ENCODE assay signal across 5 fruit fly cellular contexts in the genomic region with DNA sequence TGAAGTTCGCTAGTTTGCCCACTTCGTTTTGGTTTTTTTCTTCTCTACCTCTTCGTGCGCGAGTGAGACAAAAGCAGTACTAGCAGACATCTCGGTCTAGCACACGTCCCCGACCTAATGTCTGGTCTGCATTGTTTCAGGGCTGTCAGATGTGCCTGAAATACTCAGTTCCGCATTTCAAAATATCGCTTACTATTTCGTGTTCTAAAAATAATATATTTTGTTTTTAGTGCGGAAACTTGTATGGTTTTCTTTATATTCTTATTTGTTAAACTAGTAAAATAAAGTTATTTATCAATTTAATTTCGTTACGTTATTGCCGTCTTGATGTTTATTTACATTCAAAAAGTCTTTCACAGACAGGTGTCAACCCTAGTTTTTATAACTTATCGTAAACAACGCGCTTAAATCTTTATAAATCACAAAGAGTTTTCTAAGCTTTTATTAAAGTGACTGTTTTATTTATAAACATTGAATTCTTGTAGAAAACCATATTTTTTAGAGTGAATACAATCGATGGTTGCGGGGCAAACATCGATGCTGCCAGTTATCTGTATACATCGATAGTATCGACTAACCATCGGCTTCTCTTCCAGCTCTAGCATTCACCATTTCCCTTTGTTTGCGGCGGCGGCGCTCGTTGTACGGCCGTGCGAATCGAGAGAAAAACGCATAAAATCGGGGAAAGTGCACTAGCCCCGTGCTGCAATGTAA.
TF ChIP-seq lines count a peak whose summit lies in the region.

No protein-coding gene starts in this region.

TF ChIP-seq in whole organism, adult, 20 proteins besides CTCF, POLR2A, EP300 and RAD21 (continued from another document):
- TF ChIP-seq ovo (GFP tag; optimal IDR thresholded peaks at IDR 0.05; lab: Kevin White, UChicago), result peak; percentile 26
- no peak for TF ChIP-seq kay (GFP tag; lab: Kevin White, UChicago; ENCODE audit: borderline replicate concordance)
- TF ChIP-seq CG12768 (GFP tag; optimal IDR thresholded peaks at IDR 0.05; lab: Kevin White, UChicago), result peak; percentile 83
- TF ChIP-seq CG14711 (tag; optimal IDR thresholded peaks at IDR 0.05; lab: Kevin White, UChicago), result peak; percentile 95
- TF ChIP-seq Hr96 (GFP tag; optimal IDR thresholded peaks at IDR 0.05; lab: Kevin White, UChicago), result peak; percentile 73

TF ChIP-seq in whole organism, embryonic, 481 proteins besides CTCF, POLR2A, EP300 and RAD21 (continued from another document and continues in another):
- TF ChIP-seq CoRest (tag; optimal IDR thresholded peaks at IDR 0.05; lab: Kevin White, UChicago) (peak; percentile 88), Poxn (GFP tag; IDR thresholded peaks at IDR 0.05; lab: Robert Waterston, UW) (no peak), CG14014 (GFP tag; IDR thresholded peaks at IDR 0.05; lab: Robert Waterston, UW) (no peak), CG9932 (GFP tag; IDR thresholded peaks at IDR 0.05; lab: Robert Waterston, UW) (no peak), CG12391 (tag; optimal IDR thresholded peaks at IDR 0.05; lab: Kevin White, UChicago) (peak; percentile 86), CG30403 (GFP tag; optimal IDR thresholded peaks at IDR 0.05; lab: Kevin White, UChicago) (peak; percentile 78), CG8281 (tag; optimal IDR thresholded peaks at IDR 0.05; lab: Kevin White, UChicago) (peak; percentile 44), tx (GFP tag; optimal IDR thresholded peaks at IDR 0.05; lab: Kevin White, UChicago) (peak; percentile 28), CG6175 (GFP tag; IDR thresholded peaks at IDR 0.05; lab: Robert Waterston, UW) (no peak), fd64A (GFP tag; optimal IDR thresholded peaks at IDR 0.05; lab: Kevin White, UChicago) (no peak), Neu2 (GFP tag; optimal IDR thresholded peaks at IDR 0.05; lab: Kevin White, UChicago; ENCODE audit: borderline replicate concordance) (no peak), CG3281 (GFP tag; optimal IDR thresholded peaks at IDR 0.05; lab: Kevin White, UChicago) (peak; percentile 77), pan (optimal IDR thresholded peaks at IDR 0.05; lab: Kevin White, UChicago) (no peak), pan (GFP tag; optimal IDR thresholded peaks at IDR 0.05 in 1 of 2, IDR thresholded peaks at IDR 0.05 in 1 of 2) (no peak), eyg (GFP tag; optimal IDR thresholded peaks at IDR 0.05; lab: Kevin White, UChicago) (peak; percentile 31), CG8089 (GFP tag; optimal IDR thresholded peaks at IDR 0.05; lab: Kevin White, UChicago) (no peak), sima (GFP tag; optimal IDR thresholded peaks at IDR 0.05; lab: Kevin White, UChicago) (no peak), psq (GFP tag; optimal IDR thresholded peaks at IDR 0.05; lab: Kevin White, UChicago) (peak; percentile 3), nmo (GFP tag; optimal IDR thresholded peaks at IDR 0.05; lab: Kevin White, UChicago) (peak; percentile 75), dm (GFP tag; optimal IDR thresholded peaks at IDR 0.05; lab: Kevin White, UChicago) (peak; percentile 14), CG1792 (GFP tag; optimal IDR thresholded peaks at IDR 0.05; lab: Kevin White, UChicago) (peak; percentile 25), Dbx (GFP tag; IDR thresholded peaks at IDR 0.05; lab: Robert Waterston, UW) (no peak), mld (GFP tag; IDR thresholded peaks at IDR 0.05; lab: Robert Waterston, UW; ENCODE audit: partially characterized antibody) (no peak), Ets65A (GFP tag; lab: Kevin White, UChicago) (peak; percentile 97), Asciz (GFP tag; optimal IDR thresholded peaks at IDR 0.05; lab: Kevin White, UChicago) (peak; percentile 65), CG17802 (tag; optimal IDR thresholded peaks at IDR 0.05; lab: Kevin White, UChicago) (no peak), CG15696 (tag; optimal IDR thresholded peaks at IDR 0.05; lab: Kevin White, UChicago) (peak; percentile 77), Drgx (GFP tag; IDR thresholded peaks at IDR 0.05; lab: Robert Waterston, UW) (no peak), CG12071 (GFP tag; optimal IDR thresholded peaks at IDR 0.05; lab: Kevin White, UChicago) (no peak), Fer3 (tag; optimal IDR thresholded peaks at IDR 0.05; lab: Kevin White, UChicago) (peak; percentile 79)

TF ChIP-seq in whole organism, prepupa, 60 proteins besides CTCF, POLR2A, EP300 and RAD21 (continued from another document and continues in another):
- TF ChIP-seq dac (GFP tag; optimal IDR thresholded peaks at IDR 0.05; lab: Kevin White, UChicago) (no peak), CG11762 (GFP tag; optimal IDR thresholded peaks at IDR 0.05; lab: Kevin White, UChicago; ENCODE audit: insufficient read depth) (peak; percentile 41), CG1621 (tag; optimal IDR thresholded peaks at IDR 0.05; lab: Kevin White, UChicago) (peak; percentile 37), CG15336 (GFP tag; IDR thresholded peaks at IDR 0.05; lab: Robert Waterston, UW) (no peak), spab (GFP tag; optimal IDR thresholded peaks at IDR 0.05; lab: Kevin White, UChicago) (peak; percentile 8), CG34406 (GFP tag; optimal IDR thresholded peaks at IDR 0.05; lab: Kevin White, UChicago) (peak; percentile 77), Sox102F (GFP tag; optimal IDR thresholded peaks at IDR 0.05; lab: Kevin White, UChicago) (peak; percentile 83), CG10631 (GFP tag; optimal IDR thresholded peaks at IDR 0.05; lab: Kevin White, UChicago) (peak; percentile 82), CG6854 (GFP tag; optimal IDR thresholded peaks at IDR 0.05; lab: Kevin White, UChicago) (no peak), Lpt (GFP tag; optimal IDR thresholded peaks at IDR 0.05; lab: Kevin White, UChicago) (no peak), fd85E (GFP tag; optimal IDR thresholded peaks at IDR 0.05; lab: Kevin White, UChicago) (no peak), CG16779 (tag; optimal IDR thresholded peaks at IDR 0.05; lab: Kevin White, UChicago) (no peak), vri (GFP tag; optimal IDR thresholded peaks at IDR 0.05; lab: Kevin White, UChicago) (no peak), CG8119 (GFP tag; IDR thresholded peaks at IDR 0.05; lab: Robert Waterston, UW) (no peak), Hr39 (GFP tag; optimal IDR thresholded peaks at IDR 0.05; lab: Kevin White, UChicago) (peak; percentile 58), CG6808 (GFP tag; optimal IDR thresholded peaks at IDR 0.05; lab: Kevin White, UChicago) (peak; percentile 75), CG6792 (GFP tag; optimal IDR thresholded peaks at IDR 0.05; lab: Kevin White, UChicago) (peak; percentile 64), Sox14 (GFP tag; optimal IDR thresholded peaks at IDR 0.05; lab: Kevin White, UChicago) (peak; percentile 81), Blimp-1 (GFP tag; optimal IDR thresholded peaks at IDR 0.05; lab: Kevin White, UChicago) (peak; percentile 9), net (GFP tag; optimal IDR thresholded peaks at IDR 0.05; lab: Kevin White, UChicago) (peak; percentile 67), Sox15 (GFP tag; optimal IDR thresholded peaks at IDR 0.05; lab: Kevin White, UChicago) (peak; percentile 69), CG6276 (GFP tag; optimal IDR thresholded peaks at IDR 0.05; lab: Kevin White, UChicago) (peak; percentile 35), fd59A (GFP tag; optimal IDR thresholded peaks at IDR 0.05; lab: Kevin White, UChicago) (peak; percentile 62), fkh (GFP tag; optimal IDR thresholded peaks at IDR 0.05; lab: Kevin White, UChicago) (peak; percentile 55), cyc (GFP tag; optimal IDR thresholded peaks at IDR 0.05; lab: Kevin White, UChicago) (peak; percentile 50), CG11902 (GFP tag; optimal IDR thresholded peaks at IDR 0.05; lab: Kevin White, UChicago) (peak; percentile 61), Eip93F (GFP tag; optimal IDR thresholded peaks at IDR 0.05; lab: Kevin White, UChicago) (peak; percentile 26), Eip75B (GFP tag; optimal IDR thresholded peaks at IDR 0.05; lab: Kevin White, UChicago) (peak; percentile 55), CG8632 (GFP tag; optimal IDR thresholded peaks at IDR 0.05; lab: Kevin White, UChicago) (peak; percentile 74), CG4318 (GFP tag; optimal IDR thresholded peaks at IDR 0.05; lab: Kevin White, UChicago) (peak; percentile 61), CG3919 (GFP tag; optimal IDR thresholded peaks at IDR 0.05; lab: Kevin White, UChicago) (peak; percentile 32)

TF ChIP-seq in whole organism, pupa, 21 proteins besides CTCF, POLR2A, EP300 and RAD21 (continued from another document):
- TF ChIP-seq Pif1B (GFP tag; optimal IDR thresholded peaks at IDR 0.05; lab: Kevin White, UChicago) (peak; percentile 62), CG8159 (tag; optimal IDR thresholded peaks at IDR 0.05; lab: Kevin White, UChicago) (peak; percentile 82)

TF ChIP-seq in whole organism, wandering third instar larva, 38 proteins besides CTCF, POLR2A, EP300 and RAD21 (continued from another document):
- no peak for TF ChIP-seq N (GFP tag; optimal IDR thresholded peaks at IDR 0.05; lab: Kevin White, UChicago)
- TF ChIP-seq tai (GFP tag; optimal IDR thresholded peaks at IDR 0.05; lab: Kevin White, UChicago), result no peak
- TF ChIP-seq lola (GFP tag; optimal IDR thresholded peaks at IDR 0.05; lab: Kevin White, UChicago), result no peak
- peak; percentile 73 for TF ChIP-seq woc (GFP tag; optimal IDR thresholded peaks at IDR 0.05; lab: Kevin White, UChicago)
- peak; percentile 66 for TF ChIP-seq br (GFP tag; optimal IDR thresholded peaks at IDR 0.05; lab: Kevin White, UChicago)
- TF ChIP-seq Sp1 (GFP tag; optimal IDR thresholded peaks at IDR 0.05; lab: Kevin White, UChicago), result peak; percentile 80
- no peak for TF ChIP-seq Dfd (GFP tag; optimal IDR thresholded peaks at IDR 0.05; lab: Kevin White, UChicago)
- TF ChIP-seq fru (GFP tag; optimal IDR thresholded peaks at IDR 0.05; lab: Kevin White, UChicago), result peak; percentile 71
- TF ChIP-seq dl (GFP tag; optimal IDR thresholded peaks at IDR 0.05; lab: Kevin White, UChicago; ENCODE audit: insufficient read depth in 1 of 2, partially characterized antibody in 2 of 2), result no peak
- TF ChIP-seq Abd-B (GFP tag; optimal IDR thresholded peaks at IDR 0.05; lab: Kevin White, UChicago), result no peak
- peak; percentile 88 for TF ChIP-seq HLH106 (tag; optimal IDR thresholded peaks at IDR 0.05; lab: Kevin White, UChicago)
- TF ChIP-seq Vsx2 (GFP tag; optimal IDR thresholded peaks at IDR 0.05; lab: Kevin White, UChicago; ENCODE audit: partially characterized antibody), result no peak
- TF ChIP-seq foxo (GFP tag; optimal IDR thresholded peaks at IDR 0.05; lab: Kevin White, UChicago), result peak; percentile 6 to 78
- peak; percentile 59 for TF ChIP-seq Jra (GFP tag; optimal IDR thresholded peaks at IDR 0.05; lab: Kevin White, UChicago)
- TF ChIP-seq Hr83 (GFP tag; optimal IDR thresholded peaks at IDR 0.05; lab: Kevin White, UChicago; ENCODE audit: poor library complexity, severe bottlenecking), result peak; percentile 74
- TF ChIP-seq GATAd (GFP tag; optimal IDR thresholded peaks at IDR 0.05; lab: Kevin White, UChicago), result peak; percentile 70
- TF ChIP-seq ey (GFP tag; optimal IDR thresholded peaks at IDR 0.05; lab: Kevin White, UChicago), result peak; percentile 51
- TF ChIP-seq Rel (GFP tag; optimal IDR thresholded peaks at IDR 0.05; lab: Kevin White, UChicago), result no peak
- peak; percentile 10 for TF ChIP-seq Rel (tag; optimal IDR thresholded peaks at IDR 0.05; lab: Kevin White, UChicago)
TF ChIP-seq in whole organism, wandering third instar larva: peak in this region for 22.
